Fruit fly (Drosophila melanogaster) whole organism: ENCODE results near the gene Ugt304A1.

ENCODE experiments used
- CG8478 ChIP-seq: fragments of >200 bp; optimal IDR thresholded peaks from 2 replicates; lab custom pipeline; 2018; ENCODE audit warnings: inconsistent platforms
- Dll ChIP-seq: fragments of >200 bp; optimal IDR thresholded peaks from 2 replicates; lab custom pipeline; 2017
- EcR ChIP-seq, 2 experiments: fragments of >200 bp; optimal IDR thresholded peaks; 2 replicates each; lab custom pipeline; 2017; ENCODE audit warnings: missing biosample characterization in 2 of 2, missing genetic modification characterization in 2 of 2, missing genetic modification reagents in 2 of 2
- pan ChIP-seq: fragments of >200 bp; optimal IDR thresholded peaks from 2 replicates; lab custom pipeline; 2017
- psq ChIP-seq: fragments of >200 bp; optimal IDR thresholded peaks from 2 replicates; lab custom pipeline; 2017
- usp ChIP-seq: fragments of >200 bp; optimal IDR thresholded peaks from 2 replicates; lab custom pipeline; 2017; ENCODE audit warnings: missing biosample characterization, missing genetic modification characterization, mixed read lengths

Ugt304A1 gene

DNA sequence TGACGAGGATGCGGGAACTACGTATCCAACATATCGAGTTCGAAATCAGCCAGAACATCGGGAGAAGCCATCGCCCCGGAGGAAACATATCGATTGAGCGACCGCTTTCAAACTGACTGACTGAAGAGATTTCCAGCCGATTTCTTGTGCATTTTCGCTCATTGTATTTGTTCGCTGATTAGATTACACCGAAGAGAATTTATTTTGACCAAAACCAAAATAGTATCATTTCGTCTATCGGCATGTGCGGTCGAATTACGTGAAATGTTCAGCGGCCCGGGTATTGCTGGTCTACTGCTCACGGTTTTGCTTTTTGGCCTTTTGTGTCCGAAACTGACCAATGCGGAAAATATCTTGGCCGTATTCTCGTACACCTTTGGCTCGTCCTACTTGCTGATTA is at the start of gene Ugt304A1, which contains the start of gene Ugt303A1:
TSS of gene Ugt304A1 (minus strand) at position 101 of the 400 bp plus-strand sequence.
TSS of gene Ugt303A1 (plus strand) at position 222 of the 400 bp plus-strand sequence.
- TF ChIP-seq CG8478 (lab: Kevin White, UChicago) = no peak
- no peak for TF ChIP-seq EcR (GFP tag; optimal IDR thresholded peaks at IDR 0.05; lab: Kevin White, UChicago)
- no peak for TF ChIP-seq Dll
- TF ChIP-seq usp (GFP tag; lab: Kevin White, UChicago) = no peak
- TF ChIP-seq pan = no peak
- no peak for TF ChIP-seq psq (lab: Kevin White, UChicago)

DNA sequence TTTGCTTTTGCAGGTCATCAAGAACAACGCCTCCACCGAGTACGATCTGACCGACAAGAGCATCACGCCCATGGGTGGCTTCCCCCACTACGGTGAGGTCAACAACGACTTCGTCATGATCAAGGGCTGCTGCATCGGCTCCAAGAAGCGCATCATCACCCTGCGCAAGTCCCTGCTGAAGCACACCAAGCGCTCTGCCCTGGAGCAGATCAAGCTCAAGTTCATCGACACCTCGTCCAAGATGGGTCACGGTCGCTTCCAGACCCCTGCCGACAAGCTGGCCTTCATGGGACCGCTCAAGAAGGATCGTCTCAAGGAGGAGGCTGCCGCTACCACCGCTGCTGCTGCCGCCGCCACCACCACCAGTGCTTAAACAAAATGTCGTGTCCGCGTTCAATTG is 49.3 kb upstream of the Ugt304A1 start:
- TF ChIP-seq psq (lab: Kevin White, UChicago) = no peak
- TF ChIP-seq Dll = no peak
- TF ChIP-seq pan = no peak
- no peak for TF ChIP-seq usp (GFP tag; lab: Kevin White, UChicago)
- TF ChIP-seq EcR (GFP tag; optimal IDR thresholded peaks at IDR 0.05; lab: Kevin White, UChicago) = no peak
- no peak for TF ChIP-seq CG8478 (lab: Kevin White, UChicago)

DNA sequence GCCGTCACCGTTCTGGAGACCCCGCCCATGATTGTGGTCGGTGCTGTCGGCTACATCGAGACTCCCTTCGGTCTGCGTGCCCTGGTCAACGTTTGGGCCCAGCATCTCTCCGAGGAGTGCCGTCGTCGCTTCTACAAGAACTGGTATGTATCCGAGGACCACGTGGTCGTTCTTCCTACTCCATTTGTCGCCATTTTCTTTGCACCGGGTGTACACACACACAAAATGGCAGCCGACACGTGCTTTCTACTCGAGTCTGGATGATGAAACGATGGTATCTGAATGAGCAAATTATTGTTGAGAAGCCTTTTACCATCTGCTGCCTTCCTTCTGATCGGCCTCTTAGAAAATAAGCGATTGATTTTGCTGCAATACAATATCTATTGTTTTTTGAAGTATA is 47.4 kb upstream of the Ugt304A1 start:
- no peak for TF ChIP-seq Dll
- no peak for TF ChIP-seq CG8478 (lab: Kevin White, UChicago)
- TF ChIP-seq usp (GFP tag; lab: Kevin White, UChicago) = no peak
- TF ChIP-seq psq (lab: Kevin White, UChicago) = no peak
- TF ChIP-seq EcR (GFP tag; optimal IDR thresholded peaks at IDR 0.05; lab: Kevin White, UChicago) = no peak
- TF ChIP-seq pan = no peak

dm6 chr3R:11221437-11222230 is 46.4 kb upstream of the Ugt304A1 start, which contains the start of the genes CG6693 and RpL3:
CG6693 (minus strand) TSS chr3R:11221639.
RpL3 (plus strand) TSS chr3R:11221894.
- TF ChIP-seq psq (lab: Kevin White, UChicago) = no peak
- no peak for TF ChIP-seq usp (GFP tag; lab: Kevin White, UChicago)
- TF ChIP-seq pan = no peak
- no peak for TF ChIP-seq Dll
- TF ChIP-seq CG8478 (lab: Kevin White, UChicago) = no peak
- no peak for TF ChIP-seq EcR (GFP tag; optimal IDR thresholded peaks at IDR 0.05; lab: Kevin White, UChicago)

- TF ChIP-seq pan = no peak
- no peak for TF ChIP-seq EcR (GFP tag; optimal IDR thresholded peaks at IDR 0.05; lab: Kevin White, UChicago)
- no peak for TF ChIP-seq CG8478 (lab: Kevin White, UChicago)
- TF ChIP-seq psq (lab: Kevin White, UChicago) = no peak
Measured at dm6 chr3R:11219883-11220282, 44.7 kb upstream of the Ugt304A1 start, which contains the start of gene CG6689. CG6689 (minus strand) TSS chr3R:11220064.

DNA sequence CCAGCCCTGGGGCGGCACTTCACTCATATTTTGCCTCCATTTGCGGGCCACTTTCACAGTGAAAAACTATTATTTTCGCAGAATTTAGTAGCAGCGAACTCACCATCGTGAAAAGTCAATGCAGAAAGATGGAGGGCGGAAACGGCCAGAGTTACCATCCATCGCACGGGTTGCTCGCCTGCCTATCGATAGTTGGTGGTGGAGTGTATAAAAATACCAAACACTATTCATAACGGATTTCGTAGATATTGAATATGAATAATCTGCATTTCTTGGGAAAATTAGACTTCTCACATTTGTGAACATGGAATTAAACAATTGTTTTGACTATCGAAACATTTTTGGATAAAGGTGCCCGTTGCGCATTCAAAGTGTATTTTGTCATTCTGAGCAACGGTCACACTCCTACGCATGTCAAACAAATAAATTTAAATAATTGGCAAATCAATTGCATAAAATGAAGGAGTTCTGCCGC is 41.0 kb upstream of the Ugt304A1 start, which contains the start of the genes RpS25 and CG4820:
TSS of gene RpS25 (minus strand) at position 132 of the 475 bp plus-strand sequence.
TSS of gene CG4820 (plus strand) at position 380 of the 475 bp plus-strand sequence.
- TF ChIP-seq psq (lab: Kevin White, UChicago) (no peak), EcR (GFP tag; optimal IDR thresholded peaks at IDR 0.05; lab: Kevin White, UChicago) (no peak), usp (GFP tag; lab: Kevin White, UChicago) (no peak), Dll (no peak), CG8478 (lab: Kevin White, UChicago) (no peak), pan (no peak)

DNA sequence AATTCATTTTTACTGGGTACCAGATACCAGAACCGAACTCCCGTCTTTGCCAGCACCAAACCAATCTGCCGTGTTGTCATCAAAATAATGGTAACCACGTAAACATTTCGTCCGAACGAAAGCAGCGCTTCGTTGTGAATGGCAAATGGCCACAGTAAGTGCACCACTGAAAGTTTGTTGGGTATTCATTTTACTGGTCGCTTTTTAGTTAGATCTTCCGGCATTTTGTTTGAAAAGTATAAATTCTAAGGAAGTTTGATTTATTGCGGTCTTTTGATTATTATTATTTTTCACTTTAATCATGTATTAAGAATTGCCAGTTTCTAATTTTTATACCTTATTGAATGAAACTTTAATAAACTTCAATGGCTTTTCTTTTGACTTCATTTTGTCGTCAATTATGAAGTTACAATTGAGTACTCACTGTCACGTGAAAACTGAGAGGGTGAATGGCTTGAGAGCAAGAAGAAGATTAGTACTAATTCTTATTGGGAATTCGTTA is 39.3 kb upstream of the Ugt304A1 start, which contains the start of gene ZnT86D:
TSS of gene ZnT86D (minus strand) at position 91 of the 502 bp plus-strand sequence.
- TF ChIP-seq pan (no peak), usp (GFP tag; lab: Kevin White, UChicago) (no peak), EcR (GFP tag; optimal IDR thresholded peaks at IDR 0.05; lab: Kevin White, UChicago) (no peak), CG8478 (lab: Kevin White, UChicago) (no peak), Dll (no peak)

dm6 chr3R:11211291-11212061 is 36.3 kb upstream of the Ugt304A1 start:
- TF ChIP-seq pan (no peak), EcR (GFP tag; optimal IDR thresholded peaks at IDR 0.05; lab: Kevin White, UChicago) (no peak), usp (GFP tag; lab: Kevin White, UChicago) (no peak), Dll (no peak), CG8478 (lab: Kevin White, UChicago) (no peak), psq (lab: Kevin White, UChicago) (no peak)

- TF ChIP-seq psq (lab: Kevin White, UChicago) (no peak), EcR (GFP tag; optimal IDR thresholded peaks at IDR 0.05; lab: Kevin White, UChicago) (no peak), pan (no peak), usp (GFP tag; lab: Kevin White, UChicago) (no peak), CG8478 (lab: Kevin White, UChicago) (no peak), Dll (no peak)
Measured at dm6 chr3R:11209801-11210402, 34.7 kb upstream of the Ugt304A1 start, which contains the start of the genes SdhC and Tctp. SdhC (minus strand) TSS chr3R:11209849. Tctp (plus strand) TSS chr3R:11210247.

DNA sequence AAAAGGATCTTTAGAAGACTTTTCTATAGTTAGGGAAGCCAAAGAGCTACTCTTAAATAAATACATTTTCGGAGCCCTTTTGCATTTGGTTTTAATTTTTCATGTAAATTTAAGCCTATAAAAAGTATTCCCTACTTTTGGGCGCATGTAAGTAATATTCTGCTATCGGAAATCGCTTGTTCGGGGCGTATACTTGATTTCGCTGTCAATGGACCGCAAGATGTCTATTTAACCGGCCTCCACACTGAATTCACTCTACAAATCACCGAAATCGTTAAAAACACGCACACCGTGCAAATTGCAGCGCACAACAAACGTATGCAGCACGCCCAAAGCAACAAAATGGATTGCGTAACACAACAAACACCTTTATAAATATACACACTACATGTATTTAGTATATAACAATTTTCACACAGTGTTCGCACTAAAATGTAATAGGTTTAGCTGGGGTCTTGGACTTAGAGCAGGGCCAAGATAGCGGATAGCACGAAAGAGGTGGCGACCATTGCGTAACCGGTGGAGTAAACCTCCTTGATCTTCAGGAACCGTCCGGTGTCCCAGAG is 33.6 kb upstream of the Ugt304A1 start:
- TF ChIP-seq Dll (no peak), usp (GFP tag; lab: Kevin White, UChicago) (no peak), EcR (GFP tag; optimal IDR thresholded peaks at IDR 0.05; lab: Kevin White, UChicago) (no peak), psq (lab: Kevin White, UChicago) (no peak), pan (no peak), CG8478 (lab: Kevin White, UChicago) (no peak)
